Fruit fly (Drosophila melanogaster): ENCODE measurements around the gene CG11327.

The CG11327 gene

DNA sequence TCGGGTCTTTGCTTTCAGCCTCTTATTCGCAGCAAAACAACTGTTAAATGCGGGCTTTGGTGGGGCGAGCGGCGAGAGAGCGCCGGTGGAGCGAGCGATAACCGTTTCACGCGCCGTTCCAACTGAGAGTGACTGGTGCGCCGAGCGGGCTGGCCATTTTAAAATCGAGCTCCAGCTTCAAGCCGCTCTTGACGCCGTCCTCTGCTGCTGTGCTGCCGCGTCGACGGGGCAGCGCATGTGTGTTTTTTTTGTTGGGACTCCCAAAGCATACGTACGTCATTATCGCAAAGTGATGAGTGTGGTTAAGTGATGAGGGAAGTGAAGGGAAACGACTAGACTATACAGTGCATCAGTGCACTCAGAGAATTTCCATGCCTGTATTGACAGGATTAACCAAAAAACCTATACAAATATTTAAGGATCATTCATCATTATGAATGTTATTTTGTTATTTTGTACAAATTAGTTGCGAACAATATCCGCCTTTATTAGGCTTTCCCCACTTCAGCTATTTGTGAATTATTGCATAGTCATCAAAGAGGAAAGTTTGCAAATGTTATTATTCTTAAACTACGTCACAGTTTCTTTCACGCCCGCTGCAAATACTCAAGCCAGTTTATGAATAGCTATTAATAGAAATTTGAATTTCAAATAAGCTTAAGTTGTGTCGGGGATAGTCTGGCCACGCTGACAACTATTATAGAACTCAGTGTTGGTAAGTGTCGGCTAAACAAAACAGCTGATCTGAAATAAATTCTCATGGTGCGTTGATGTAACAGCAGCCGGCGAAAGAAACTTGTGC, 13.1 kb downstream of the CG11327 start, which contains the start of gene Spn27A (continued):
- TF ChIP-seq bsh (GFP tag; optimal IDR thresholded peaks at IDR 0.05) (peak; percentile 18 to 68), toy (GFP tag; IDR thresholded peaks at IDR 0.05) (no peak), disco-r (GFP tag; optimal IDR thresholded peaks at IDR 0.05) (peak; percentile 53), CrebB (tag; optimal IDR thresholded peaks at IDR 0.05) (peak; percentile 28), org-1 (GFP tag; optimal IDR thresholded peaks at IDR 0.05) (peak; percentile 23), NfI (GFP tag; optimal IDR thresholded peaks at IDR 0.05) (peak; percentile 61), cg (GFP tag; optimal IDR thresholded peaks at IDR 0.05) (no peak), ato (GFP tag; IDR thresholded peaks at IDR 0.05; ENCODE audit: partially characterized antibody) (no peak), slp2 (GFP tag; optimal IDR thresholded peaks at IDR 0.05) (peak; percentile 53), CG6791 (GFP tag; IDR thresholded peaks at IDR 0.05; ENCODE audit: partially characterized antibody) (no peak), CG31388 (GFP tag; optimal IDR thresholded peaks at IDR 0.05) (no peak), CG18476 (GFP tag; optimal IDR thresholded peaks at IDR 0.05) (peak; percentile 9), tin (GFP tag; optimal IDR thresholded peaks at IDR 0.05) (peak; percentile 48), Adf1 (GFP tag; IDR thresholded peaks at IDR 0.05) (peak; percentile 93), Antp (GFP tag; optimal IDR thresholded peaks at IDR 0.05) (peak; percentile 50), kni (GFP tag; optimal IDR thresholded peaks at IDR 0.05) (no peak), pros (GFP tag; optimal IDR thresholded peaks at IDR 0.05) (no peak), Dp (GFP tag; optimal IDR thresholded peaks at IDR 0.05) (peak; percentile 76), odd (GFP tag; optimal IDR thresholded peaks at IDR 0.05) (peak; percentile 28), maf-S (GFP tag; optimal IDR thresholded peaks at IDR 0.05) (peak; percentile 42), bowl (GFP tag; IDR thresholded peaks at IDR 0.05) (no peak), NC2β (GFP tag; optimal IDR thresholded peaks at IDR 0.05) (peak; percentile 46), HLHmδ (GFP tag; optimal IDR thresholded peaks at IDR 0.05) (no peak), CG15696 (tag; optimal IDR thresholded peaks at IDR 0.05) (no peak), grn (GFP tag; optimal IDR thresholded peaks at IDR 0.05) (no peak), zen2 (GFP tag; IDR thresholded peaks at IDR 0.05; ENCODE audit: partially characterized antibody) (peak; percentile 6; the same call in 1 of the 3 replicates), CG4730 (GFP tag; IDR thresholded peaks at IDR 0.05) (0 out of 2 replicates have a peak, but pooled peaks have one; percentile 25), CG17359 (tag; optimal IDR thresholded peaks at IDR 0.05) (peak; percentile 70), Hr39 (optimal IDR thresholded peaks at IDR 0.05) (no peak), dmrt11E (tag; optimal IDR thresholded peaks at IDR 0.05) (peak; percentile 43), CG1832 (GFP tag; optimal IDR thresholded peaks at IDR 0.05) (no peak), CG11560 (tag; IDR thresholded peaks at IDR 0.05) (no peak), chm (GFP tag; IDR thresholded peaks at IDR 0.05) (no peak; the same call in 1 of the 2 replicates), CG32772 (GFP tag; IDR thresholded peaks at IDR 0.05) (peak; percentile 39; the same call in 1 of the 2 replicates), Camta (GFP tag; optimal IDR thresholded peaks at IDR 0.05) (peak; percentile 71), CG11247 (GFP tag; IDR thresholded peaks at IDR 0.05) (0 out of 2 replicates have a peak, but pooled peaks have one; percentile 21), CG3163 (GFP tag; optimal IDR thresholded peaks at IDR 0.05) (no peak), CG6175 (GFP tag; IDR thresholded peaks at IDR 0.05) (no peak; the same call in 2 of the 3 replicates), CG10543 (GFP tag; optimal IDR thresholded peaks at IDR 0.05) (peak; percentile 23), CG30403 (GFP tag; optimal IDR thresholded peaks at IDR 0.05) (peak; percentile 66), Atf6 (GFP tag; IDR thresholded peaks at IDR 0.05) (no peak; the same call in 1 of the 2 replicates), CG10959 (GFP tag; IDR thresholded peaks at IDR 0.05) (no peak), Opbp (GFP tag; IDR thresholded peaks at IDR 0.05; ENCODE audit: partially characterized antibody) (0 out of 3 replicates have a peak, but pooled peaks have one; percentile 41), zen (tag; optimal IDR thresholded peaks at IDR 0.05) (peak; percentile 50), gt (GFP tag; IDR thresholded peaks at IDR 0.05) (no peak), unpg (GFP tag; optimal IDR thresholded peaks at IDR 0.05) (peak; percentile 61), sima (GFP tag; optimal IDR thresholded peaks at IDR 0.05) (no peak), Eip74EF (GFP tag; optimal IDR thresholded peaks at IDR 0.05) (peak in 1 of 2 experiments; percentile 53)

Measured in whole organism, embryonic.